Worm (Caenorhabditis elegans): Measurements from ENCODE around the gene T14B4.9.

T14B4.9 gene

DNA sequence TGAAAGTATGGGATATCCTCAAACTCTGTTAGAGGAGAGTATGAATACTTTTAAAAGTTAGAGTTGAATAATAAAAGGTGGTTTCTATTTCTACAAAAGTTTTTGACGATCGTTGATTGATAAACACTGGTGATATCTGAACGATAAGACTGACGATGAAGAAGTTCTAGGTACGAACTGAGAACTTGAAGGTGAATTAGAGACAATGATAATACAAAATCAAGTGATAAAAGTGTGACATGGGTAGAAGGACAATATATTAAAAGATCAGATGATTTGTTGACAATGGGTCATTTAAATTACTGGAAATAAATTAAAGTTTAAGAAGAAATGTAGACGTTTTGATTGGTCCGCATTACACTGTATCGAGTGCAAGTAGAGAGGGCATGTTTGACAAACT is 38.2 kb downstream of the T14B4.9 start, which contains the start of gene C18H9.5:
Gene C18H9.5, minus strand, starts transcription at position 179 of the 400 bp plus-strand sequence.
- TF ChIP-seq sma-9 (GFP tag; optimal IDR thresholded peaks at IDR 0.05), result peak; percentile 52
- TF ChIP-seq sma-9 (tag; optimal IDR thresholded peaks at IDR 0.05), result no peak
- TF ChIP-seq C34F6.9 (tag; optimal IDR thresholded peaks at IDR 0.05), result no peak
- no peak for TF ChIP-seq dmd-4 (tag; optimal IDR thresholded peaks at IDR 0.05)
- no peak for TF ChIP-seq nhr-10 (tag; optimal IDR thresholded peaks at IDR 0.05)

DNA sequence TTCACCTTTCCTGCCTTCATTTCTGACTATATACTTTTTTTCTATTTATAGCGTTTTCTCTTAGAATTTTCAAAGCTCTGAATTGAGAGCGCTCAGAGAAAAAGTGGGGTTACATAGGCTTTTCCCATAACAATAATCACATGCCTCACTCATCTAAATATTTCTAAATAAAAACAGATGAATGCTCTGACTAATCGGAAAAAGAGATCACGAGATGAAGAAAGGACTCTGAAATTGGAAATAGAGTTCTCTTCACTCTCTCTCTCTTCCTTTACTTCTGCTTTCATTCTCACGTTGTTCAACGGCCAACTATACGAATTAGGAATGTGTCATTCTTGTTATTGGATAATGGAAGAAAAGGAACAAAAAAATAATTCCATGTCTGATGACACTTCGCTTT is 44.5 kb downstream of the T14B4.9 start:
- peak; percentile 70 for TF ChIP-seq C34F6.9 (tag; optimal IDR thresholded peaks at IDR 0.05)
- peak; percentile 35 for TF ChIP-seq sma-9 (GFP tag; optimal IDR thresholded peaks at IDR 0.05)
- no peak for TF ChIP-seq sma-9 (tag; optimal IDR thresholded peaks at IDR 0.05)
- peak; percentile 26 for TF ChIP-seq crh-2 (tag; optimal IDR thresholded peaks at IDR 0.05)
- TF ChIP-seq lsy-2 (tag; optimal IDR thresholded peaks at IDR 0.05), result peak in 1 of 2 experiments; percentile 42
- TF ChIP-seq nhr-21 (tag; optimal IDR thresholded peaks at IDR 0.05), result peak; percentile 9
- TF ChIP-seq nhr-12 (tag; optimal IDR thresholded peaks at IDR 0.05), result no peak
- TF ChIP-seq mab-5 (tag; optimal IDR thresholded peaks at IDR 0.05), result no peak

DNA sequence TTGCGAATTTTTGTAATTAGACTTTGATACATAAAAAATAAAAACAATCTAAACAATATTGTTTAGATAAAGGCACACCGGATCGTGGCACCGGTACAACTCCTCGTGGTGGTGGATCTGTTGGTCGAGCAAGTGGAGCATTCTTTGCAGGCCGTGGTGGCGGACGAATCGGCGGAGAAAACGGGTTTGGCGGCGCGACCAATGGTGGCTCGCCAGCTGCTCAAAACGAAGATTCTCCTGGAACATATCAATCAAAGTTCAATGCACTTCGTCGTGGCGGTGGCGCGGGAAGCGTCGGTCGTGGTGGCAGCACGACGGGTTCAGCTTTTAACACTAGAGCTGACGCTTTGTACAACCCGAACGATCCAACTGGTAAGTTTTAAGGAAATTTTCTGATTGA is 47.7 kb downstream of the T14B4.9 start:
- no peak for TF ChIP-seq nhr-10 (tag; optimal IDR thresholded peaks at IDR 0.05)
- no peak for TF ChIP-seq sma-3 (GFP tag; optimal IDR thresholded peaks at IDR 0.05)
- no peak for TF ChIP-seq fos-1 (tag; optimal IDR thresholded peaks at IDR 0.05)
- no peak for TF ChIP-seq nhr-25 (tag; optimal IDR thresholded peaks at IDR 0.05)
- no peak for TF ChIP-seq alr-1 (tag; optimal IDR thresholded peaks at IDR 0.05)
- TF ChIP-seq ztf-11 (tag; optimal IDR thresholded peaks at IDR 0.05), result no peak
- no peak for TF ChIP-seq skn-1 (tag; optimal IDR thresholded peaks at IDR 0.05)
- TF ChIP-seq nhr-77 (tag; optimal IDR thresholded peaks at IDR 0.05), result no peak
- no peak for TF ChIP-seq zag-1 (tag; optimal IDR thresholded peaks at IDR 0.05)
- TF ChIP-seq sem-4 (tag; optimal IDR thresholded peaks at IDR 0.05), result no peak
- no peak for TF ChIP-seq elt-3 (tag; optimal IDR thresholded peaks at IDR 0.05)
- no peak for TF ChIP-seq lin-13 (GFP tag; optimal IDR thresholded peaks at IDR 0.05)
- no peak for TF ChIP-seq unc-39 (tag; optimal IDR thresholded peaks at IDR 0.05)
- TF ChIP-seq ceh-16 (tag; optimal IDR thresholded peaks at IDR 0.05), result no peak
- no peak for TF ChIP-seq gmeb-1 (tag; optimal IDR thresholded peaks at IDR 0.05)
- no peak for TF ChIP-seq nhr-21 (tag; optimal IDR thresholded peaks at IDR 0.05)
- TF ChIP-seq ZK546.5 (tag; optimal IDR thresholded peaks at IDR 0.05), result no peak
- TF ChIP-seq lin-11 (tag; optimal IDR thresholded peaks at IDR 0.05), result no peak
- TF ChIP-seq ztf-1 (GFP tag; conservative IDR thresholded peaks at IDR 0.05), result no peak

DNA sequence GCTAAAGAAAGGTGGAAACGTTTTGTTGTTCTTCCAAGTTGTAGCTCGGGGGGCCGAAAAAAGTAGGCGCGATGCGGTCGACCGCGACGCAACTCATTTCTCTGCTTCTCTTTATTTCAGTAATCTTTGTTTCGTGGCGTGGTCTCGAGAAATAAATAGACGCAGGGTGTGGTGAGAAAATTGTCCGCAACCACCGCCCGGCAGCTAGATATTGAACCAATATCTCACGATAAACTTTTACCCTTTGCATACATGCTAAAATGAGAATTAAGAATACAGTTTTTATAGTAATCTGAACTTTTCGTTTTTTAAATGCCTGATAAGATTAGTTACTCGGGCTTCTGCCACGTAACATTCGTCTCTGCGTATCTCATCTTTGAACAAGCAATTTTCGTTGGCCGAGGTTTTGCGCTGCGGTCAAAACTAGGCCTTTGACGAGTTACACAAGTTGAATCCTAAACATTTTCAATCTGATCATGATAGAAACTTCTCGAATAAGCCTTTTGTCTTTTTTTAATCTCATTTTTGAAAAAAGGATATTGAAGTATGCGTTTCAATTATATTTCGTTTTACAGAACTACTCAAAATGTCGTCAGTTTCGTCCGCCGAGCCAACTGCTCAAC is 49.8 kb downstream of the T14B4.9 start, which contains the start of gene gyf-1:
Gene gyf-1, plus strand, starts transcription at position 573 of the 623 bp plus-strand sequence.
- TF ChIP-seq fos-1 (tag; optimal IDR thresholded peaks at IDR 0.05) (peak; percentile 44), egl-27 (tag; optimal IDR thresholded peaks at IDR 0.05) (no peak), nhr-129 (tag; optimal IDR thresholded peaks at IDR 0.05) (peak; percentile 31), nhr-25 (tag; optimal IDR thresholded peaks at IDR 0.05) (no peak), skn-1 (tag; optimal IDR thresholded peaks at IDR 0.05) (no peak), nhr-237 (tag; optimal IDR thresholded peaks at IDR 0.05) (no peak), crh-2 (tag; optimal IDR thresholded peaks at IDR 0.05) (peak; percentile 61), nhr-21 (tag; optimal IDR thresholded peaks at IDR 0.05) (no peak), peb-1 (tag; optimal IDR thresholded peaks at IDR 0.05) (no peak), elt-1 (tag; optimal IDR thresholded peaks at IDR 0.05) (no peak), dmd-4 (tag; optimal IDR thresholded peaks at IDR 0.05) (no peak), unc-55 (GFP tag; optimal IDR thresholded peaks at IDR 0.05) (peak; percentile 43), sma-3 (GFP tag; optimal IDR thresholded peaks at IDR 0.05) (no peak), alr-1 (tag; optimal IDR thresholded peaks at IDR 0.05) (no peak), ztf-1 (GFP tag; conservative IDR thresholded peaks at IDR 0.05) (no peak), nhr-23 (tag; optimal IDR thresholded peaks at IDR 0.05) (no peak), Y55F3AM.14 (GFP tag; optimal IDR thresholded peaks at IDR 0.05) (no peak), lsy-2 (tag; optimal IDR thresholded peaks at IDR 0.05) (peak in 1 of 2 experiments; percentile 51), nhr-10 (tag; optimal IDR thresholded peaks at IDR 0.05) (no peak), unc-39 (tag; optimal IDR thresholded peaks at IDR 0.05) (no peak), snpc-4 (tag; optimal IDR thresholded peaks at IDR 0.05) (peak; percentile 21), unc-62 (GFP tag; optimal IDR thresholded peaks at IDR 0.05) (no peak), mdl-1 (tag; optimal IDR thresholded peaks at IDR 0.05) (no peak), mab-5 (tag; optimal IDR thresholded peaks at IDR 0.05) (no peak), C34F6.9 (tag; optimal IDR thresholded peaks at IDR 0.05) (peak; percentile 47), nhr-11 (tag; optimal IDR thresholded peaks at IDR 0.05) (no peak), ztf-4 (tag; optimal IDR thresholded peaks at IDR 0.05) (no peak), ama-1 (optimal IDR thresholded peaks at IDR 0.05) (no peak), nhr-12 (tag; optimal IDR thresholded peaks at IDR 0.05) (no peak), sma-9 (GFP tag; optimal IDR thresholded peaks at IDR 0.05) (no peak), sma-9 (tag; optimal IDR thresholded peaks at IDR 0.05) (no peak), lin-11 (tag; optimal IDR thresholded peaks at IDR 0.05) (peak; percentile 14), mbf-1 (tag; optimal IDR thresholded peaks at IDR 0.05) (no peak), ztf-11 (tag; optimal IDR thresholded peaks at IDR 0.05) (no peak), aly-2 (tag; optimal IDR thresholded peaks at IDR 0.05) (no peak), zag-1 (tag; optimal IDR thresholded peaks at IDR 0.05) (no peak), nhr-77 (tag; optimal IDR thresholded peaks at IDR 0.05) (no peak), ceh-16 (tag; optimal IDR thresholded peaks at IDR 0.05) (no peak), R02D3.7 (tag; optimal IDR thresholded peaks at IDR 0.05) (no peak), sem-4 (tag; optimal IDR thresholded peaks at IDR 0.05) (no peak), nhr-6 (tag; optimal IDR thresholded peaks at IDR 0.05) (no peak)

Data from whole organism, L2 larva.